Worm (Caenorhabditis elegans) whole organism, L1 larva: ENCODE measurements around the gene clc-21.

Experiments
- Y116A8C.19 ChIP-seq: sonication (generic microtip); optimal IDR thresholded peaks from 2 replicates; lab custom pipeline; 2016; ENCODE audit warnings: missing compliant biosample characterization, missing genetic modification characterization, borderline replicate concordance
- ama-1 ChIP-seq: fragments of 150-350 bp; optimal IDR thresholded peaks from 2 replicates; lab custom pipeline; 2014
- grh-1 ChIP-seq: fragments of 200-800 bp; sonication (Bioruptor generic); IDR thresholded peaks from 2 replicates; pipeline ENCODE4 v1.3.6; 2022; ENCODE audit warnings: missing genetic modification reagents, missing genetic modification characterization, missing compliant biosample characterization
- hlh-4 ChIP-seq: sonication (generic microtip); optimal IDR thresholded peaks from 2 replicates; lab custom pipeline; 2016; ENCODE audit warnings: mild to moderate bottlenecking, missing genetic modification characterization, missing compliant biosample characterization
- irx-1 ChIP-seq: sonication (generic microtip); optimal IDR thresholded peaks from 2 replicates; lab custom pipeline; 2016; ENCODE audit warnings: missing genetic modification characterization, missing compliant biosample characterization
- lin-15B ChIP-seq: fragments of 150-350 bp; sonication (generic microtip); optimal IDR thresholded peaks from 3 replicates; lab custom pipeline; 2014; ENCODE audit warnings: missing biosample characterization, missing genetic modification characterization
- nhr-19 ChIP-seq: fragments of 200-800 bp; sonication (Bioruptor generic); conservative IDR thresholded peaks from 2 replicates; pipeline ENCODE4 v1.3.6; 2022; ENCODE audit warnings: missing genetic modification characterization, missing compliant biosample characterization
- nhr-47 ChIP-seq: sonication (generic microtip); optimal IDR thresholded peaks from 2 replicates; lab custom pipeline; 2016; ENCODE audit warnings: mild to moderate bottlenecking, missing genetic modification characterization, moderate library complexity, missing compliant biosample characterization
- pqm-1 ChIP-seq: sonication (generic microtip); optimal IDR thresholded peaks from 3 replicates; lab custom pipeline; 2017; ENCODE audit warnings: missing biosample characterization, missing genetic modification characterization
- rnt-1 ChIP-seq: sonication (generic microtip); optimal IDR thresholded peaks from 2 replicates; lab custom pipeline; 2016; ENCODE audit warnings: mild to moderate bottlenecking, missing genetic modification characterization, moderate library complexity, missing compliant biosample characterization
- unc-62 ChIP-seq: fragments of 150-350 bp; optimal IDR thresholded peaks from 2 replicates; lab custom pipeline; 2014; ENCODE audit warnings: missing biosample characterization, missing genetic modification reagents, missing genetic modification characterization

DNA sequence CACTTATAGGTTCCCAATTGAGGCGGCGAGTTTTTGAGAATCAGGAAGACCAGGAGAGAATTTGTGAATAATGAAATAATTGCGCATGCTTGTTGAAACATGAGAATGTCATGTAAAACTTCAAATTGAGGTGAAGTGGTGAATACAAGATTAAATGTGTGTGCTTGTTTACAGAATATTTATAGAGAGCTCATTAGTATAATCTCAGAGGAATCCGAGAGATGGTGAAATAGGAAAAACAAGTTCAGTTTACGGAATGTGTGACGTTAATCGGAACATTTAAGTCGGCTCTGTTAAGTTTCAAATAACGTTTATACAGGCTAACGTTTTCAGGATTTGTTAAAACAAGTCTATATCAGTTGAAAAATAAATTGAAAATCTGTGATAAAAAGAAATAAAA lies 41.1 kb downstream of the clc-21 start, which contains the start of gene str-200:
- no peak for TF ChIP-seq hlh-4 (tag; lab: Kevin White, UChicago)
- no peak for TF ChIP-seq unc-62 (GFP tag; lab: Kevin White, UChicago)
- TF ChIP-seq pqm-1 (tag; lab: Kevin White, UChicago) = no peak
- no peak for TF ChIP-seq rnt-1 (tag; lab: Kevin White, UChicago)
- TF ChIP-seq nhr-47 = no peak
- no peak for TF ChIP-seq grh-1 (GFP tag; lab: Robert Waterston, UW)
- TF ChIP-seq lin-15B = no peak
- no peak for TF ChIP-seq irx-1 (tag; lab: Kevin White, UChicago)
- no peak for TF ChIP-seq ama-1 (lab: Kevin White, UChicago)
- no peak for TF ChIP-seq nhr-19
- no peak for TF ChIP-seq Y116A8C.19 (tag; lab: Kevin White, UChicago)
